Fruit fly (Drosophila melanogaster) whole organism, adult: ENCODE results near the gene CG34174.
A peak's percentile ranks its signal among the peaks of the same experiment; 100 is the strongest.

Source experiments
- CG11617 ChIP-seq: fragments of 200-800 bp; sonication (Bioruptor generic); optimal IDR thresholded peaks from 2 replicates; lab custom pipeline; 2017; ENCODE audit warnings: mild to moderate bottlenecking, missing biosample characterization, missing genetic modification reagents, missing genetic modification characterization
- CG12768 ChIP-seq: fragments of 200-800 bp; sonication (Bioruptor generic); optimal IDR thresholded peaks from 2 replicates; lab custom pipeline; 2017; ENCODE audit warnings: missing biosample characterization, missing genetic modification characterization, mild to moderate bottlenecking, moderate library complexity, missing genetic modification reagents
- CG14711 ChIP-seq: fragments of 200-800 bp; sonication (Bioruptor generic); optimal IDR thresholded peaks from 2 replicates; lab custom pipeline; 2018; ENCODE audit warnings: missing biosample characterization, mild to moderate bottlenecking, missing genetic modification characterization, moderate library complexity
- CG1620 ChIP-seq: fragments of 200-800 bp; sonication (Bioruptor generic); optimal IDR thresholded peaks from 2 replicates; lab custom pipeline; 2016; ENCODE audit warnings: missing biosample characterization, missing genetic modification characterization
- CG33017 ChIP-seq: fragments of 200-800 bp; sonication (Bioruptor generic); optimal IDR thresholded peaks from 2 replicates; lab custom pipeline; 2018; ENCODE audit warnings: missing biosample characterization, mild to moderate bottlenecking, missing genetic modification characterization, moderate library complexity
- CG5204 ChIP-seq: fragments of 200-800 bp; sonication (Bioruptor generic); optimal IDR thresholded peaks from 2 replicates; lab custom pipeline; 2016; ENCODE audit warnings: missing biosample characterization, missing genetic modification characterization
- CG7045 ChIP-seq: fragments of 200-800 bp; sonication (Bioruptor generic); optimal IDR thresholded peaks from 2 replicates; lab custom pipeline; 2017; ENCODE audit warnings: missing biosample characterization, mild to moderate bottlenecking, missing genetic modification characterization
- CG7101 ChIP-seq: fragments of 200-800 bp; sonication (Bioruptor generic); optimal IDR thresholded peaks from 2 replicates; lab custom pipeline; 2018; ENCODE audit warnings: missing biosample characterization, mild to moderate bottlenecking, missing genetic modification characterization, moderate library complexity
- Clk ChIP-seq: fragments of 200-800 bp; sonication (Bioruptor generic); optimal IDR thresholded peaks from 2 replicates; lab custom pipeline; 2017; ENCODE audit warnings: missing biosample characterization, missing genetic modification characterization
- Crg-1 ChIP-seq: fragments of 200-800 bp; sonication (Bioruptor generic); optimal IDR thresholded peaks from 2 replicates; lab custom pipeline; 2016; ENCODE audit warnings: missing biosample characterization, missing genetic modification characterization
- Hr96 ChIP-seq: fragments of 200-800 bp; sonication (Bioruptor generic); optimal IDR thresholded peaks from 2 replicates; lab custom pipeline; 2016; ENCODE audit warnings: missing biosample characterization, missing genetic modification characterization
- Mnt ChIP-seq: fragments of 200-800 bp; sonication (Bioruptor generic); optimal IDR thresholded peaks from 2 replicates; lab custom pipeline; 2016; ENCODE audit warnings: missing biosample characterization, mild to moderate bottlenecking, missing genetic modification characterization
- bab1 ChIP-seq: fragments of 200-800 bp; sonication (Bioruptor generic); optimal IDR thresholded peaks from 3 replicates; lab custom pipeline; 2019; ENCODE audit warnings: missing biosample characterization, mild to moderate bottlenecking, missing genetic modification characterization, moderate library complexity
- cic ChIP-seq: fragments of 200-800 bp; sonication (Bioruptor generic); optimal IDR thresholded peaks from 2 replicates; lab custom pipeline; 2017; ENCODE audit warnings: missing biosample characterization, mild to moderate bottlenecking, missing genetic modification characterization, moderate library complexity
- cnc ChIP-seq, 2 experiments: fragments of >200 bp; optimal IDR thresholded peaks; 2 replicates each; lab custom pipeline; 2017
- kay ChIP-seq: fragments of 200-800 bp; sonication (Bioruptor generic); peaks from one replicate; lab custom pipeline; 2016; ENCODE audit warnings: missing biosample characterization, missing genetic modification characterization, borderline replicate concordance
- ovo ChIP-seq: fragments of 200-800 bp; sonication (Bioruptor generic); optimal IDR thresholded peaks from 2 replicates; lab custom pipeline; 2016; ENCODE audit warnings: missing biosample characterization, missing genetic modification characterization
- pad ChIP-seq: fragments of 200-800 bp; sonication (Bioruptor generic); optimal IDR thresholded peaks from 3 replicates; lab custom pipeline; 2017; ENCODE audit warnings: missing biosample characterization, missing genetic modification characterization, mild to moderate bottlenecking, moderate library complexity, missing genetic modification reagents
- tj ChIP-seq: fragments of 200-800 bp; sonication (Bioruptor generic); optimal IDR thresholded peaks from 3 replicates; lab custom pipeline; 2017; ENCODE audit warnings: missing biosample characterization, mild to moderate bottlenecking, missing genetic modification characterization, moderate library complexity
- toe ChIP-seq: fragments of 200-800 bp; sonication (Bioruptor generic); optimal IDR thresholded peaks from 2 replicates; lab custom pipeline; 2016; ENCODE audit warnings: missing biosample characterization, missing genetic modification characterization

Gene CG34174

dm6 chr2L:2168894-2169456, 45.1 kb upstream of the CG34174 start:
- no peak for TF ChIP-seq CG12768 (GFP tag; lab: Kevin White, UChicago)
- peak; percentile 32 for TF ChIP-seq ovo (GFP tag; lab: Kevin White, UChicago)
- TF ChIP-seq kay (GFP tag; lab: Kevin White, UChicago): peak; percentile 34
- peak; percentile 35 for TF ChIP-seq cic (GFP tag; lab: Kevin White, UChicago)
- no peak for TF ChIP-seq Crg-1 (GFP tag; lab: Kevin White, UChicago)

dm6 chr2L:2171366-2172078, 42.5 kb upstream of the CG34174 start:
- TF ChIP-seq ovo (GFP tag; lab: Kevin White, UChicago) (peak; percentile 27), kay (GFP tag; lab: Kevin White, UChicago) (peak; percentile 70), Mnt (GFP tag; lab: Kevin White, UChicago) (peak; percentile 39), CG1620 (GFP tag; lab: Kevin White, UChicago) (no peak), Crg-1 (GFP tag; lab: Kevin White, UChicago) (no peak), CG7045 (GFP tag; lab: Kevin White, UChicago) (no peak), cic (GFP tag; lab: Kevin White, UChicago) (peak; percentile 93), Hr96 (no peak), Clk (GFP tag; lab: Kevin White, UChicago) (no peak), CG12768 (GFP tag; lab: Kevin White, UChicago) (peak; percentile 16), CG11617 (GFP tag; lab: Kevin White, UChicago) (peak; percentile 35), CG5204 (GFP tag; lab: Kevin White, UChicago) (no peak), bab1 (GFP tag; lab: Kevin White, UChicago) (no peak), tj (GFP tag; lab: Kevin White, UChicago) (peak; percentile 42), CG14711 (tag; lab: Kevin White, UChicago) (no peak), pad (GFP tag; lab: Kevin White, UChicago) (no peak), toe (no peak), cnc (optimal IDR thresholded peaks at IDR 0.05; lab: Kevin White, UChicago) (no peak), CG7101 (tag; lab: Kevin White, UChicago) (peak; percentile 29), CG33017 (tag; lab: Kevin White, UChicago) (no peak)

dm6 chr2L:2172460-2173121, 41.5 kb upstream of the CG34174 start:
- TF ChIP-seq CG7101 (tag; lab: Kevin White, UChicago): no peak
- peak; percentile 9 for TF ChIP-seq ovo (GFP tag; lab: Kevin White, UChicago)

- no peak for TF ChIP-seq pad (GFP tag; lab: Kevin White, UChicago)
These were observed 40.9 kb upstream of the CG34174 start for dm6 chr2L:2173191-2173590.

- TF ChIP-seq cnc (optimal IDR thresholded peaks at IDR 0.05; lab: Kevin White, UChicago): no peak
- no peak for TF ChIP-seq pad (GFP tag; lab: Kevin White, UChicago)
- no peak for TF ChIP-seq CG11617 (GFP tag; lab: Kevin White, UChicago)
- TF ChIP-seq bab1 (GFP tag; lab: Kevin White, UChicago): no peak
- TF ChIP-seq kay (GFP tag; lab: Kevin White, UChicago): no peak
- no peak for TF ChIP-seq CG14711 (tag; lab: Kevin White, UChicago)
- no peak for TF ChIP-seq toe
- no peak for TF ChIP-seq Mnt (GFP tag; lab: Kevin White, UChicago)
- no peak for TF ChIP-seq cic (GFP tag; lab: Kevin White, UChicago)
- TF ChIP-seq CG1620 (GFP tag; lab: Kevin White, UChicago): no peak
- TF ChIP-seq CG12768 (GFP tag; lab: Kevin White, UChicago): no peak
- TF ChIP-seq Clk (GFP tag; lab: Kevin White, UChicago): no peak
These were observed 40.5 kb upstream of the CG34174 start for dm6 chr2L:2173604-2174003.

dm6 chr2L:2175090-2175830, 38.8 kb upstream of the CG34174 start:
- peak; percentile 89 for TF ChIP-seq Mnt (GFP tag; lab: Kevin White, UChicago)
- no peak for TF ChIP-seq CG11617 (GFP tag; lab: Kevin White, UChicago)
- TF ChIP-seq pad (GFP tag; lab: Kevin White, UChicago): peak; percentile 55
- TF ChIP-seq toe: no peak
- peak; percentile 97 for TF ChIP-seq kay (GFP tag; lab: Kevin White, UChicago)
- TF ChIP-seq CG14711 (tag; lab: Kevin White, UChicago): peak; percentile 11
- TF ChIP-seq CG33017 (tag; lab: Kevin White, UChicago): peak; percentile 46
- peak; percentile 17 for TF ChIP-seq CG12768 (GFP tag; lab: Kevin White, UChicago)
- peak; percentile 30 for TF ChIP-seq ovo (GFP tag; lab: Kevin White, UChicago)
- peak; percentile 99 for TF ChIP-seq tj (GFP tag; lab: Kevin White, UChicago)
- peak; percentile 62 for TF ChIP-seq cic (GFP tag; lab: Kevin White, UChicago)
- TF ChIP-seq bab1 (GFP tag; lab: Kevin White, UChicago): no peak
- TF ChIP-seq Crg-1 (GFP tag; lab: Kevin White, UChicago): no peak
- TF ChIP-seq Hr96: no peak
